Fruit fly (Drosophila melanogaster) whole organism, embryonic: ENCODE results near the gene CG6163.
A peak's percentile ranks its signal among the peaks of the same experiment; 100 is the strongest.

Source experiments
- Asciz ChIP-seq: fragments of 200-800 bp; sonication (Bioruptor generic); optimal IDR thresholded peaks from 2 replicates; lab custom pipeline; 2017; ENCODE audit warnings: missing biosample characterization, mild to moderate bottlenecking, missing genetic modification characterization, missing genetic modification reagents
- Blimp-1 ChIP-seq: fragments of 200-800 bp; sonication (Bioruptor generic); optimal IDR thresholded peaks from 3 replicates; lab custom pipeline; 2018; ENCODE audit warnings: missing biosample characterization, missing genetic modification characterization, mild to moderate bottlenecking, moderate library complexity, missing genetic modification reagents
- CG11695 ChIP-seq: fragments of 200-800 bp; sonication (Bioruptor generic); IDR thresholded peaks from 3 replicates; pipeline ENCODE4 v1.3.6; 2022; ENCODE audit warnings: missing biosample characterization, missing genetic modification characterization
- CG12769 ChIP-seq: fragments of 200-800 bp; sonication (Bioruptor generic); optimal IDR thresholded peaks from 2 replicates; lab custom pipeline; 2019; ENCODE audit warnings: missing biosample characterization, mild to moderate bottlenecking, missing genetic modification characterization, moderate library complexity
- CG13287 ChIP-seq: fragments of 200-800 bp; sonication (Bioruptor generic); IDR thresholded peaks from 2 replicates; pipeline ENCODE4 v1.3.6; 2022; ENCODE audit warnings: missing biosample characterization, missing genetic modification characterization; ENCODE audit not compliant: partially characterized antibody
- CG15011 ChIP-seq: fragments of 200-800 bp; sonication (Bioruptor generic); optimal IDR thresholded peaks from 3 replicates; lab custom pipeline; 2018; ENCODE audit warnings: missing biosample characterization, mild to moderate bottlenecking, missing genetic modification characterization
- CG1529 ChIP-seq: fragments of 200-800 bp; sonication (Bioruptor generic); optimal IDR thresholded peaks from 3 replicates; lab custom pipeline; 2018; ENCODE audit warnings: missing biosample characterization, missing genetic modification characterization
- CG16863 ChIP-seq: fragments of 200-800 bp; sonication (Bioruptor generic); optimal IDR thresholded peaks from 3 replicates; lab custom pipeline; 2016; ENCODE audit warnings: missing biosample characterization, missing genetic modification characterization
- CG17385 ChIP-seq: fragments of 200-800 bp; sonication (Bioruptor generic); optimal IDR thresholded peaks from 3 replicates; lab custom pipeline; 2018; ENCODE audit warnings: missing biosample characterization, mild to moderate bottlenecking, missing genetic modification characterization
- CG17802 ChIP-seq: fragments of 200-800 bp; sonication (Bioruptor generic); optimal IDR thresholded peaks from 2 replicates; lab custom pipeline; 2018; ENCODE audit warnings: missing biosample characterization, mild to moderate bottlenecking, missing genetic modification characterization, moderate library complexity
- CG2678 ChIP-seq: fragments of 200-800 bp; sonication (Bioruptor generic); optimal IDR thresholded peaks from 3 replicates; lab custom pipeline; 2019; ENCODE audit warnings: missing biosample characterization, mild to moderate bottlenecking, missing genetic modification characterization, moderate library complexity
- CG2712 ChIP-seq: fragments of 200-800 bp; optimal IDR thresholded peaks from 3 replicates; lab custom pipeline; 2019; ENCODE audit warnings: missing biosample characterization, mild to moderate bottlenecking, missing genetic modification characterization, moderate library complexity
- CG31441 ChIP-seq: fragments of 200-800 bp; sonication (Bioruptor generic); IDR thresholded peaks from 2 replicates; pipeline ENCODE4 v1.3.6; 2022; ENCODE audit warnings: missing biosample characterization, missing genetic modification characterization
- CG32772 ChIP-seq: fragments of 200-800 bp; sonication (Bioruptor generic); IDR thresholded peaks from 2 replicates; pipeline ENCODE4 v1.3.6; 2022; ENCODE audit warnings: missing biosample characterization, missing genetic modification characterization
- CG33213 ChIP-seq: fragments of 200-800 bp; sonication (Bioruptor generic); optimal IDR thresholded peaks from 3 replicates; lab custom pipeline; 2016; ENCODE audit warnings: missing biosample characterization, missing genetic modification characterization
- CG4328 ChIP-seq: fragments of 200-800 bp; sonication (Bioruptor generic); optimal IDR thresholded peaks from 3 replicates; lab custom pipeline; 2017; ENCODE audit warnings: missing biosample characterization, missing genetic modification reagents, missing genetic modification characterization
- CG6272 ChIP-seq: fragments of 200-800 bp; sonication (Bioruptor generic); IDR thresholded peaks from 2 replicates; pipeline ENCODE4 v1.3.6; 2022; ENCODE audit warnings: missing biosample characterization, missing genetic modification characterization
- CG6813 ChIP-seq: fragments of 200-800 bp; sonication (Bioruptor generic); optimal IDR thresholded peaks from 2 replicates; lab custom pipeline; 2017; ENCODE audit warnings: missing biosample characterization, missing genetic modification characterization, mild to moderate bottlenecking, moderate library complexity, missing genetic modification reagents
- CG7372 ChIP-seq: fragments of 200-800 bp; sonication (Bioruptor generic); IDR thresholded peaks from 2 replicates; pipeline ENCODE4 v1.3.6; 2022; ENCODE audit warnings: missing biosample characterization, missing genetic modification characterization
- CG7556 ChIP-seq: fragments of 200-800 bp; sonication (Bioruptor generic); optimal IDR thresholded peaks from 2 replicates; lab custom pipeline; 2017; ENCODE audit warnings: missing biosample characterization, mild to moderate bottlenecking, missing genetic modification characterization
- CG8359 ChIP-seq: fragments of 200-800 bp; sonication (Bioruptor generic); optimal IDR thresholded peaks from 2 replicates; lab custom pipeline; 2017; ENCODE audit warnings: missing biosample characterization, mild to moderate bottlenecking, missing genetic modification characterization, borderline replicate concordance
- CG8765 ChIP-seq: fragments of 200-800 bp; sonication (Bioruptor generic); IDR thresholded peaks from 2 replicates; pipeline ENCODE4 v1.3.6; 2022; ENCODE audit warnings: missing biosample characterization, missing genetic modification characterization
- CG8924 ChIP-seq: fragments of 200-800 bp; optimal IDR thresholded peaks from 3 replicates; lab custom pipeline; 2019; ENCODE audit warnings: missing biosample characterization, mild to moderate bottlenecking, missing genetic modification characterization, moderate library complexity
- Gsc ChIP-seq: fragments of 200-800 bp; sonication (Bioruptor generic); IDR thresholded peaks from 2 replicates; pipeline ENCODE4 v1.3.6; 2022; ENCODE audit warnings: missing biosample characterization, missing genetic modification characterization
- HLH3B ChIP-seq: fragments of 200-800 bp; sonication (Bioruptor generic); IDR thresholded peaks from 2 replicates; pipeline ENCODE4 v1.3.6; 2022; ENCODE audit warnings: missing biosample characterization, missing genetic modification characterization
- HLHmδ ChIP-seq: fragments of 200-800 bp; sonication (Bioruptor generic); optimal IDR thresholded peaks from 2 replicates; lab custom pipeline; 2018; ENCODE audit warnings: missing biosample characterization, mild to moderate bottlenecking, missing genetic modification characterization, moderate library complexity
- Lpt ChIP-seq: fragments of >200 bp; optimal IDR thresholded peaks from 2 replicates; lab custom pipeline; 2018; ENCODE audit warnings: missing biosample characterization, missing genetic modification characterization
- Meics ChIP-seq: fragments of 200-800 bp; sonication (Bioruptor generic); optimal IDR thresholded peaks from 2 replicates; lab custom pipeline; 2017; ENCODE audit warnings: missing biosample characterization, mild to moderate bottlenecking, missing genetic modification characterization
- Optix ChIP-seq: fragments of 200-800 bp; sonication (Bioruptor generic); IDR thresholded peaks from 3 replicates; pipeline ENCODE4 v1.3.6; 2022; ENCODE audit warnings: missing biosample characterization, missing genetic modification characterization
- Ravus ChIP-seq: fragments of 200-800 bp; sonication (Bioruptor generic); IDR thresholded peaks from 2 replicates; pipeline ENCODE4 v1.3.6; 2022; ENCODE audit warnings: missing biosample characterization, missing genetic modification characterization
- Sox102F ChIP-seq: fragments of 200-800 bp; sonication (Bioruptor generic); optimal IDR thresholded peaks from 2 replicates; lab custom pipeline; 2018; ENCODE audit warnings: missing biosample characterization, mild to moderate bottlenecking, missing genetic modification characterization, moderate library complexity
- Xbp1 ChIP-seq: fragments of 200-800 bp; sonication (Bioruptor generic); optimal IDR thresholded peaks from 3 replicates; lab custom pipeline; 2016; ENCODE audit warnings: missing biosample characterization, mild to moderate bottlenecking, missing genetic modification characterization
- al ChIP-seq: fragments of 200-800 bp; sonication (Bioruptor generic); IDR thresholded peaks from 2 replicates; pipeline ENCODE4 v1.3.6; 2022; ENCODE audit warnings: missing biosample characterization, missing genetic modification characterization
- bsh ChIP-seq, 2 experiments: fragments of 200-800 bp; sonication (Bioruptor generic); optimal IDR thresholded peaks; 2 replicates each; lab custom pipeline; 2017 to 2018; ENCODE audit warnings: mild to moderate bottlenecking in 2 of 2, missing biosample characterization in 2 of 2, missing genetic modification characterization in 2 of 2, moderate library complexity in 1 of 2
- chm ChIP-seq: fragments of 200-800 bp; sonication (Bioruptor generic); IDR thresholded peaks from 2 replicates; pipeline ENCODE4 v1.3.6; 2022; ENCODE audit warnings: missing biosample characterization, missing genetic modification characterization
- crol ChIP-seq: fragments of 200-800 bp; sonication (Bioruptor generic); IDR thresholded peaks from 2 replicates; pipeline ENCODE4 v1.3.6; 2022; ENCODE audit warnings: missing biosample characterization, missing genetic modification characterization
- cwo ChIP-seq: fragments of 200-800 bp; sonication (Bioruptor generic); optimal IDR thresholded peaks from 3 replicates; lab custom pipeline; 2017; ENCODE audit warnings: missing biosample characterization, missing genetic modification characterization, mild to moderate bottlenecking, moderate library complexity, missing genetic modification reagents
- dati ChIP-seq: fragments of 200-800 bp; sonication (Bioruptor generic); IDR thresholded peaks from 2 replicates; pipeline ENCODE4 v1.3.6; 2022; ENCODE audit warnings: missing biosample characterization, missing genetic modification characterization
- dysf ChIP-seq: fragments of 200-800 bp; sonication (Bioruptor generic); IDR thresholded peaks from 3 replicates; pipeline ENCODE4 v1.3.6; 2022; ENCODE audit warnings: missing biosample characterization, missing genetic modification characterization
- maf-S ChIP-seq: fragments of 200-800 bp; sonication (Bioruptor generic); optimal IDR thresholded peaks from 2 replicates; lab custom pipeline; 2016; ENCODE audit warnings: missing biosample characterization, missing genetic modification characterization
- onecut ChIP-seq: fragments of 200-800 bp; sonication (Bioruptor generic); IDR thresholded peaks from 2 replicates; pipeline ENCODE4 v1.3.6; 2022; ENCODE audit warnings: missing biosample characterization, missing genetic modification characterization
- pan ChIP-seq, 4 experiments: fragments of >200 bp in 3 of 4; fragments of 200-800 bp in 1 of 4; sonication (Bioruptor generic) in 1 of 4; optimal IDR thresholded peaks in 3 of 4; IDR thresholded peaks in 1 of 4; 2 replicates each; pipeline versions ENCODE4 v1.3.6 to Lab custom; 2017 to 2022; ENCODE audit warnings: missing biosample characterization in 2 of 4, missing genetic modification characterization in 2 of 4, mixed read lengths in 1 of 4
- peb ChIP-seq: fragments of 200-800 bp; sonication (Bioruptor generic); IDR thresholded peaks from 2 replicates; pipeline ENCODE4 v1.3.6; 2022; ENCODE audit warnings: missing biosample characterization, missing genetic modification characterization
- prd ChIP-seq, 3 experiments: fragments of >200 bp in 2 of 3; fragments of 200-800 bp in 1 of 3; sonication (Bioruptor generic) in 1 of 3; optimal IDR thresholded peaks in 2 of 3; IDR thresholded peaks in 1 of 3; 2 replicates in 2 of 3; 3 replicates in 1 of 3; pipeline versions ENCODE4 v1.3.6 to Lab custom; 2017 to 2022; ENCODE audit warnings: missing biosample characterization in 1 of 3, missing genetic modification characterization in 1 of 3
- pzg ChIP-seq: fragments of 200-800 bp; sonication (Bioruptor generic); optimal IDR thresholded peaks from 3 replicates; lab custom pipeline; 2018; ENCODE audit warnings: missing biosample characterization, mild to moderate bottlenecking, missing genetic modification characterization, moderate library complexity
- repo ChIP-seq: fragments of 200-800 bp; sonication (Bioruptor generic); optimal IDR thresholded peaks from 2 replicates; lab custom pipeline; 2016; ENCODE audit warnings: missing biosample characterization, missing genetic modification characterization
- rib ChIP-seq: fragments of 200-800 bp; sonication (Bioruptor generic); IDR thresholded peaks from 2 replicates; pipeline ENCODE4 v1.3.6; 2022; ENCODE audit warnings: missing biosample characterization, missing genetic modification characterization
- sqz ChIP-seq: fragments of 200-800 bp; sonication (Bioruptor generic); optimal IDR thresholded peaks from 3 replicates; lab custom pipeline; 2018; ENCODE audit warnings: missing biosample characterization, mild to moderate bottlenecking, missing genetic modification characterization
- tin ChIP-seq: fragments of 200-800 bp; sonication (Bioruptor generic); optimal IDR thresholded peaks from 3 replicates; lab custom pipeline; 2016; ENCODE audit warnings: missing biosample characterization, missing genetic modification characterization

The CG6163 gene

DNA sequence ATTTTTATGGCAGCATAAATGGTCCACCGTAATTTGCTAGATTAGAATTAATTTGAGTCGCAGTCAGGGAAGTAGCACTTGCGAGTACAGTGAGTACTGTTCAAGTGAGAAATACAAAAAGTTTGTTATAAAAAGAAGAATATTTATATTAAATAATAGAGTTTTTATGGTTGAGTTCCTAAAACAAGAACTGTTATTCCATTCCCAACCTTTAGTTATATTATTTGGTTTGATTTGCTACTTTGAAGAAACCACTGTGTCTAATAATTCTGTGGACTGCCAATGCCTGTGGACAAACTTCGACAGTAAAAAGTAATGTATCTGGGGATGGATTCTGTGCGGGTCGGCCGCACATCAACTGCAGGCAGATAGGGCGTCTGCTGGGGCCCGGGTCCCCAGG, 3.1 kb upstream of the CG6163 start (continued):
- TF ChIP-seq HLH3B (GFP tag; lab: Robert Waterston, UW) (peak; percentile 28; the same call in 1 of the 2 replicates), Meics (GFP tag; lab: Kevin White, UChicago) (peak; percentile 18), maf-S (GFP tag; lab: Kevin White, UChicago) (no peak), rib (no peak), CG8765 (GFP tag; lab: Robert Waterston, UW) (no peak), CG31441 (peak; percentile 28; the same call in 1 of the 2 replicates), CG15011 (GFP tag; lab: Kevin White, UChicago) (no peak), HLHmδ (GFP tag; lab: Kevin White, UChicago) (no peak), CG4328 (GFP tag; lab: Kevin White, UChicago) (no peak), dysf (GFP tag; lab: Robert Waterston, UW) (peak; percentile 27; the same call in 1 of the 3 replicates), bsh (GFP tag; optimal IDR thresholded peaks at IDR 0.05; lab: Kevin White, UChicago) (peak in 1 of 2 experiments; percentile 35), repo (GFP tag; lab: Kevin White, UChicago) (no peak), CG16863 (GFP tag; lab: Kevin White, UChicago) (no peak), Optix (GFP tag; lab: Robert Waterston, UW) (no peak), CG2712 (tag; lab: Kevin White, UChicago) (peak; percentile 50), dati (GFP tag; lab: Robert Waterston, UW) (no peak), CG17802 (tag; lab: Kevin White, UChicago) (no peak), Xbp1 (GFP tag; lab: Kevin White, UChicago) (peak; percentile 4), CG8924 (tag; lab: Kevin White, UChicago) (peak; percentile 17), CG2678 (tag; lab: Kevin White, UChicago) (peak; percentile 69), CG17385 (GFP tag; lab: Kevin White, UChicago) (peak; percentile 30), Gsc (GFP tag; lab: Robert Waterston, UW) (no peak), crol (GFP tag; lab: Robert Waterston, UW) (no peak), Asciz (GFP tag; lab: Kevin White, UChicago) (peak; percentile 23), pan (optimal IDR thresholded peaks at IDR 0.05; lab: Kevin White, UChicago) (no peak), pan (GFP tag; optimal IDR thresholded peaks at IDR 0.05 in 1 of 2, IDR thresholded peaks at IDR 0.05 in 1 of 2) (peak in 1 of 2 experiments; percentile 45), CG6813 (GFP tag; lab: Kevin White, UChicago) (no peak), CG11695 (GFP tag; lab: Robert Waterston, UW) (0 out of 3 replicates have a peak, but pooled peaks have one; percentile 39), Blimp-1 (peak; percentile 12), CG8359 (no peak), peb (GFP tag; lab: Robert Waterston, UW) (0 out of 2 replicates have a peak, but pooled peaks have one; percentile 36), chm (GFP tag; lab: Robert Waterston, UW) (peak; percentile 50; the same call in 1 of the 2 replicates), sqz (GFP tag; lab: Kevin White, UChicago) (no peak), prd (optimal IDR thresholded peaks at IDR 0.05; lab: Kevin White, UChicago) (no peak), prd (GFP tag; IDR thresholded peaks at IDR 0.05; lab: Robert Waterston, UW) (peak; percentile 70), onecut (GFP tag; lab: Robert Waterston, UW) (peak; percentile 7; the same call in 1 of the 2 replicates), tin (no peak), CG32772 (GFP tag; lab: Robert Waterston, UW) (peak; percentile 38), CG33213 (no peak), CG7372 (GFP tag; lab: Robert Waterston, UW) (no peak), CG1529 (no peak), pzg (GFP tag; lab: Kevin White, UChicago) (no peak), CG13287 (GFP tag; lab: Robert Waterston, UW) (no peak), Lpt (no peak), cwo (GFP tag; lab: Kevin White, UChicago) (peak; percentile 23), CG6272 (GFP tag; lab: Robert Waterston, UW) (peak; percentile 17; the same call in 1 of the 2 replicates), Ravus (no peak), Sox102F (GFP tag; lab: Kevin White, UChicago) (peak; percentile 14), CG7556 (peak; percentile 25), al (GFP tag; lab: Robert Waterston, UW) (0 out of 2 replicates have a peak, but pooled peaks have one; percentile 9), CG12769 (tag; lab: Kevin White, UChicago) (no peak)
